Worm (Caenorhabditis elegans): ENCODE results near the gene F59A6.13.

The F59A6.13 gene

ce11 chrII:4999122-4999521 is 23.5 kb upstream of the F59A6.13 start, which contains the start of gene citk-2 (continued):
- peak; percentile 89 for TF ChIP-seq jun-1 (tag; optimal IDR thresholded peaks at IDR 0.05)
- TF ChIP-seq ceh-8 (GFP tag; optimal IDR thresholded peaks at IDR 0.05), result peak; percentile 88
- no peak for TF ChIP-seq ets-5 (GFP tag; IDR thresholded peaks at IDR 0.05)
- TF ChIP-seq ama-1 (optimal IDR thresholded peaks at IDR 0.05), result no peak
- no peak for TF ChIP-seq nhr-76 (tag; optimal IDR thresholded peaks at IDR 0.05)
- peak; percentile 80 for TF ChIP-seq mab-9 (GFP tag; IDR thresholded peaks at IDR 0.05)
- TF ChIP-seq fkh-10 (GFP tag; optimal IDR thresholded peaks at IDR 0.05), result peak; percentile 21
- TF ChIP-seq ztf-4 (tag; optimal IDR thresholded peaks at IDR 0.05), result peak; percentile 90
- TF ChIP-seq nhr-12 (tag; optimal IDR thresholded peaks at IDR 0.05), result no peak
- TF ChIP-seq aha-1 (tag; optimal IDR thresholded peaks at IDR 0.05), result peak; percentile 50
- no peak for TF ChIP-seq tlp-1 (tag; optimal IDR thresholded peaks at IDR 0.05)
- TF ChIP-seq mef-2 (tag; optimal IDR thresholded peaks at IDR 0.05), result no peak
- no peak for TF ChIP-seq pqm-1 (tag; optimal IDR thresholded peaks at IDR 0.05)
- peak; percentile 41; the same call in 1 of the 2 replicates for TF ChIP-seq unc-98 (GFP tag; IDR thresholded peaks at IDR 0.05)
- TF ChIP-seq zip-4 (GFP tag; optimal IDR thresholded peaks at IDR 0.05), result peak; percentile 73
- peak; percentile 74 to 90 (median 88) for TF ChIP-seq ceh-82 (tag; optimal IDR thresholded peaks at IDR 0.05)
- peak; percentile 95 for TF ChIP-seq lsy-2 (tag; optimal IDR thresholded peaks at IDR 0.05)
- peak; percentile 94 for TF ChIP-seq skn-1 (tag; optimal IDR thresholded peaks at IDR 0.05)
- TF ChIP-seq pag-3 (tag; optimal IDR thresholded peaks at IDR 0.05; ENCODE audit: borderline replicate concordance, insufficient read depth), result no peak
- TF ChIP-seq egl-13 (tag; optimal IDR thresholded peaks at IDR 0.05), result peak; percentile 85
- peak; percentile 95 for TF ChIP-seq nhr-20 (tag; optimal IDR thresholded peaks at IDR 0.05)
- TF ChIP-seq C04F5.9 (tag; optimal IDR thresholded peaks at IDR 0.05), result peak; percentile 80
- peak; percentile 63 for TF ChIP-seq ceh-88 (GFP tag; IDR thresholded peaks at IDR 0.05)
- no peak for TF ChIP-seq ceh-63 (GFP tag; optimal IDR thresholded peaks at IDR 0.05)
- TF ChIP-seq swsn-7 (tag; optimal IDR thresholded peaks at IDR 0.05), result peak; percentile 95
- TF ChIP-seq nhr-84 (tag; optimal IDR thresholded peaks at IDR 0.05), result peak; percentile 58
- TF ChIP-seq irx-1 (tag; optimal IDR thresholded peaks at IDR 0.05), result peak; percentile 84
- no peak for TF ChIP-seq ces-1 (GFP tag; optimal IDR thresholded peaks at IDR 0.05)
- peak; percentile 45 for TF ChIP-seq C34B4.2 (tag; optimal IDR thresholded peaks at IDR 0.05)
- TF ChIP-seq unc-62 (GFP tag; optimal IDR thresholded peaks at IDR 0.05), result no peak
- peak; percentile 93 for TF ChIP-seq nhr-19 (GFP tag; conservative IDR thresholded peaks at IDR 0.05)
- peak; percentile 93 for TF ChIP-seq fos-1 (tag; optimal IDR thresholded peaks at IDR 0.05)
- peak; percentile 99 for TF ChIP-seq elt-2 (tag; optimal IDR thresholded peaks at IDR 0.05)
- TF ChIP-seq sox-4 (tag; optimal IDR thresholded peaks at IDR 0.05), result no peak
- TF ChIP-seq lin-14 (GFP tag; optimal IDR thresholded peaks at IDR 0.05), result peak; percentile 88
- peak; percentile 96 for TF ChIP-seq snu-23 (GFP tag; optimal IDR thresholded peaks at IDR 0.05)
- TF ChIP-seq nhr-47 (tag; optimal IDR thresholded peaks at IDR 0.05), result peak; percentile 96
- peak; percentile 66 for TF ChIP-seq fkh-8 (tag; optimal IDR thresholded peaks at IDR 0.05)
- TF ChIP-seq fkh-4 (tag; optimal IDR thresholded peaks at IDR 0.05; ENCODE audit: borderline replicate concordance), result peak; percentile 67
- peak; percentile 100 for TF ChIP-seq lin-35 (GFP tag; optimal IDR thresholded peaks at IDR 0.05)
- peak; percentile 94 for TF ChIP-seq dsc-1 (tag; optimal IDR thresholded peaks at IDR 0.05)
- peak; percentile 97 for TF ChIP-seq rnt-1 (tag; optimal IDR thresholded peaks at IDR 0.05)
- peak; percentile 96 for TF ChIP-seq nhr-71 (tag; optimal IDR thresholded peaks at IDR 0.05)
- no peak for TF ChIP-seq alr-1 (tag; optimal IDR thresholded peaks at IDR 0.05; ENCODE audit: borderline replicate concordance)
- peak in 1 of 2 experiments; percentile 67 for TF ChIP-seq mdl-1 (tag; optimal IDR thresholded peaks at IDR 0.05)
- peak; percentile 90 for TF ChIP-seq lin-39 (tag; optimal IDR thresholded peaks at IDR 0.05)
- TF ChIP-seq nhr-85 (tag), result peak; percentile 95
- TF ChIP-seq egl-27 (tag; optimal IDR thresholded peaks at IDR 0.05), result peak in 1 of 2 experiments; percentile 1
- TF ChIP-seq Y116A8C.19 (tag; optimal IDR thresholded peaks at IDR 0.05; ENCODE audit: borderline replicate concordance), result no peak
- TF ChIP-seq lin-13 (GFP tag; optimal IDR thresholded peaks at IDR 0.05), result peak; percentile 79
- TF ChIP-seq lir-3 (tag; optimal IDR thresholded peaks at IDR 0.05; ENCODE audit: poor library complexity), result peak; percentile 85
- TF ChIP-seq efl-1 (optimal IDR thresholded peaks at IDR 0.05), result peak; percentile 100
- TF ChIP-seq efl-1 (GFP tag; optimal IDR thresholded peaks at IDR 0.05 in 1 of 2), result peak; percentile 100
